Fruit fly (Drosophila melanogaster) S2 (cell line): ENCODE data around the gene CG31538.

Experiments used
- CG8478 ChIP-seq: fragments of >200 bp; optimal IDR thresholded peaks from 2 replicates; lab custom pipeline; 2018
- CTCF ChIP-seq, 2 experiments: fragments of >200 bp; optimal IDR thresholded peaks; 2 replicates each; lab custom pipeline; 2018

The CG31538 gene

dm6 chr3R:5280380-5280779, 2.7 kb upstream of the CG31538 start:
- TF ChIP-seq CG8478 (lab: Kevin White, UChicago) (no peak), CTCF (optimal IDR thresholded peaks at IDR 0.05; lab: Kevin White, UChicago) (no peak)

DNA sequence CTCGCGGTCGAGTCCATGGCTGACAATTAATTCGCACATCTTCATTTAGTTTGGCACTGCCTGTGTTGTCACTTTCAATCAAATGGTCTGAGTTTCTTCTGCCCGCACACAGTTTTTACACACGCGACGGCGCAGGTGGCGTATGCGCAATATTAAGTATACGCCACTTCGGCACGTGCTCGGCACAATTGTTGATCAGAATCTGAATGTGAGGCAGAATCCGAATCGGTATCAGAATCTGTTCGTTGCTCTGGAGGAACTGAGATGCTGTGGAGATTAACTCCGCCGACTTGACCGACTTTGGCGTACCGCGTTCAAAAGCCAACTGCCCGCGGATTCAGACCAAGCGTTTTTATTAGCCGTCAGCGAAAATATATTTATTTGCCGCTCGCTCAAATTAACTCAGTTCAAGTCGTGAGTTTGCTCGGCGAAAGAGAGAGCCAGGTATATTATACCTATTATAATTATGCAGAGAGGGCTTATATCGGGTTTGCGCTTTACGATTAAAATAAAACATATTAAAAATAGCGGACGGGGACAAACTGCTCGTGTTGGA, 2.1 kb upstream of the CG31538 start:
- TF ChIP-seq CG8478 (lab: Kevin White, UChicago) (no peak), CTCF (optimal IDR thresholded peaks at IDR 0.05; lab: Kevin White, UChicago) (no peak)

- TF ChIP-seq CG8478 (lab: Kevin White, UChicago) (no peak), CTCF (optimal IDR thresholded peaks at IDR 0.05; lab: Kevin White, UChicago) (no peak)
Measured at dm6 chr3R:5278627-5279026, 992 bp upstream of the CG31538 start.

dm6 chr3R:5270806-5271205, 6.8 kb downstream of the CG31538 start:
- TF ChIP-seq CTCF (optimal IDR thresholded peaks at IDR 0.05; lab: Kevin White, UChicago) (no peak), CG8478 (lab: Kevin White, UChicago) (no peak)

DNA sequence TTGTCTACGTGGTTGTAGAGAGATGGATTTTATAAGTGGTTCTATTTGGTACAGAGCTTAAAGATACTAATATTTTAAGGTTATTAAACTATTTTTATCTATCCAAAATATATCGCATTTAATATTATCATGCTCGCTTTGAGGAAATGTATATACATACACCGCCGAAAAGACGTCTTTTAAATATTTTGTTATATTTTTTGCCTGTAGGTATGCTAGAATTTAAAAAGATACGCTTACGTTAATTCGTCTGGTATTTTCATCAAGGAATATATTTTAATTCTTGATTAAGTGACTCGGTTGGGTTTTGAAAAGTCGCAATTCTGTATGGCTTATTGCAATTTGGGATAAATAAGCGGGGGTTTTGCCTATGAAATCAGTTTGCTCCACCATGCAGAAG, 9.1 kb downstream of the CG31538 start:
- no peak for TF ChIP-seq CTCF (optimal IDR thresholded peaks at IDR 0.05; lab: Kevin White, UChicago)
- TF ChIP-seq CG8478 (lab: Kevin White, UChicago) = no peak

dm6 chr3R:5266282-5266681, 11.4 kb downstream of the CG31538 start:
- TF ChIP-seq CTCF (optimal IDR thresholded peaks at IDR 0.05; lab: Kevin White, UChicago) (no peak), CG8478 (lab: Kevin White, UChicago) (no peak)

dm6 chr3R:5264251-5265098, 13.2 kb downstream of the CG31538 start:
- TF ChIP-seq CG8478 (lab: Kevin White, UChicago) = no peak
- no peak for TF ChIP-seq CTCF (optimal IDR thresholded peaks at IDR 0.05; lab: Kevin White, UChicago)

dm6 chr3R:5263311-5264250, 14.1 kb downstream of the CG31538 start:
- TF ChIP-seq CG8478 (lab: Kevin White, UChicago) (no peak), CTCF (optimal IDR thresholded peaks at IDR 0.05; lab: Kevin White, UChicago) (no peak)

DNA sequence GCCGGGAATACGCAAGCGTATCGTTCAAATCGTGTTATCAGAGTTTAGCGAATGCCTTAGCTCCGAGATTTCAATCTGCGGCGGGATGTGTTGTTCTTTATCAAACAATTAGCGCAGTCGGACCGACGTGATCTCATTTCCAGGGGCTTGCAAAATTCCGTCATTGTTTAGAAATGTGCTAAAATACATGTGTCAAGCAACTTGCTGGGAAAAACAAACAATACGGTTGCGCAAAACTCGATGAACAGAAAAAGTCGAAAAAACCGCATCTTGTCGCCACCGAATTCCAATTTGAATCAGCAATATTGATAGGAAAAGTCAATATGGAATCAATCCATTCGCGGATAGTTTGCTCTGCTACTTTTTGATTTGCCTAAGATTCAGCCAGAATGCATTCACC, 15.0 kb downstream of the CG31538 start, which contains the start of gene Tim17a2:
Gene Tim17a2, minus strand, starts transcription at position 101 of the 400 bp plus-strand sequence.
- TF ChIP-seq CTCF (optimal IDR thresholded peaks at IDR 0.05; lab: Kevin White, UChicago) = no peak
- TF ChIP-seq CG8478 (lab: Kevin White, UChicago) = no peak

DNA sequence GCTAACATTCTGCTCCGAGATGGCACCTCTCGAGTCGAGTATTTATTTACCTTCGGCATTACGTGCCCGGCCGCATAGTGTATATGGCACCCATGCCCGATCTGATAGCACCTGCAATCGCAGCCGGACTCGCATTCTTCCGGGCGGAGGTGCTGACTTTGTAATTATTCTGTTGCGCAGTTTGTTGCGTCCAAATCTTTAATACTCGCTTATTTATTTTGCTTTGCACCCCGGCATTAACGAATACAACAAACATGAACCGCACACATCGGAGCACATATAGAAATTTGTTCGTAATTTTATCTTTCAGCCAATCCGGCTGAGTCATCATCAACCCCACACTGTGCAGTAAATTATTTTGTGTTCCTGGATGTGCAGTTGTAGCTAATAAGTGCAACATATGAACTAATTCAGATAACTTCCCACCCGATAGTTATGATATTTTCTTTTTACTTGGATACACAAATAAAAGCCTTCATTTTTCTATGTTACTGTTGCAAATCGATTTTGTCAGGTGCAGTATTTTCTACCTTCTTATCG, 15.6 kb downstream of the CG31538 start:
- TF ChIP-seq CG8478 (lab: Kevin White, UChicago) = no peak

DNA sequence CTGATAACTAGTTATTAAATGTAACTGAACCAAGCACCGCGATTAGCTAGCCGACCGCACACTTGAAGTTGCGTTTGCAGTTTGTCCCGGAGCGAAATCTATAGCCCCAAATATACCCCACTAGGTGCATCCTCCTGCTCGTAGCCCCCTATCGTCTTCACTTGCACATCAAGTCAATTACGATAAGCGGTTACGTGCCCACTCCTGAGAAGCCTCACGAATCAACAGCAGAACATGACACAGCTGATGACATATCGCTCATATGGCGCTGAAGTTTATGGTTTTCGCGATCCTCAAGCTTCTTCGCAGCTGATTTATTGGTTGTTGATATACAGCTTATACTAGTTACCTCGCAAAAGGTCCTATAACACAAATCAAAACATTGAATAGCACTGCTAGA, 16.4 kb downstream of the CG31538 start:
- TF ChIP-seq CTCF (optimal IDR thresholded peaks at IDR 0.05; lab: Kevin White, UChicago) = no peak
- TF ChIP-seq CG8478 (lab: Kevin White, UChicago) = no peak

DNA sequence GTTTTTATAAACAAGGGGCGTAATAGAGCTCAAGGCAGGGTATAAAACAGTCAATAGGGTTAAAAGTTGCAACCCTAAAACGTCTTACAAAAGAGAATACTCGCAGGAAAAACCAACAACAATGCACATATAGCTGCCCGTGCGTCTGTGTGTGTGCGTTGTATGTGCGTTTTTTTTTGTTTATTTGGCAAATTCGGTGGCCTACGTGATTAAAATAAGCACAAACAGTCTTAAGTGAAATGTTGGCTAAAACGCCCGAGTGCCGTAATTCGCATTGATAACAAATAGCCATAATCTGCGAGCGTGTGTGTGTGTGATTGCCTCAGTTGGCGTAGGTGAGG, 20.5 kb downstream of the CG31538 start:
- TF ChIP-seq CTCF (optimal IDR thresholded peaks at IDR 0.05; lab: Kevin White, UChicago) (no peak), CG8478 (lab: Kevin White, UChicago) (no peak)

DNA sequence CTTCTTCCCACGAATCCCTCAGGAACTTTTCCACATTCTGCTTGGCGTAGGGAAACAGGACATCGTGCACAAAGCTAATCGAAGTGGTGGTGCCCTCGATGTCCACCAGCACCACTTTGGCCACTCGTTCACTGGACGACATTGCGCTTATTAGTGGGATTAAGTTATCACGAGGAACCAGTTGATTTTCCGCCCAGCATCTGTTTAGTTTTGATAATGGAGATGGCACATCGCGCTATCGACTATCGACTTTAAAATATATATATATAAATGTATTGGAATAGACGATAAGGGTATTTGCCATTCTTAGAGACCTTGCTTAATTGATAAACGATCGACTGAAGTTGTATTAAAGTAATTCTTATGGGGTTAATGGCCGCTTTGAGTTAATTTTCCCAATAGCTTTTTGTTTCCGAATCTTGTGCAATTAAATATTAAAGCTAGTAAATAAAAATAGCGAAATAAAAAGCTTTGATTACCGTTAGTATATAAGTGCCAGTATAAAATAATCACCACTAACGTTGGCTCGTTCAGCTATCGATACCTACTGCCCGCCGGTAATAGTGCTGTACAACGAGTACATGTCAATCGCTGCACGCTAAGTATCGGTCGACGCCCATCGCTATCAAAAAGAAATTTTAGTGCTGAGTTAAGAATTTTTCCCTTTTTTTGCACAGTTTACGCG, 21.0 kb downstream of the CG31538 start, which contains the start of the genes Enoph and Hph:
Gene Enoph, minus strand, starts transcription at position 220 of the 685 bp plus-strand sequence.
Gene Hph, plus strand, starts transcription at position 576 of the 685 bp plus-strand sequence.
- TF ChIP-seq CG8478 (lab: Kevin White, UChicago) (no peak), CTCF (optimal IDR thresholded peaks at IDR 0.05; lab: Kevin White, UChicago) (no peak)

DNA sequence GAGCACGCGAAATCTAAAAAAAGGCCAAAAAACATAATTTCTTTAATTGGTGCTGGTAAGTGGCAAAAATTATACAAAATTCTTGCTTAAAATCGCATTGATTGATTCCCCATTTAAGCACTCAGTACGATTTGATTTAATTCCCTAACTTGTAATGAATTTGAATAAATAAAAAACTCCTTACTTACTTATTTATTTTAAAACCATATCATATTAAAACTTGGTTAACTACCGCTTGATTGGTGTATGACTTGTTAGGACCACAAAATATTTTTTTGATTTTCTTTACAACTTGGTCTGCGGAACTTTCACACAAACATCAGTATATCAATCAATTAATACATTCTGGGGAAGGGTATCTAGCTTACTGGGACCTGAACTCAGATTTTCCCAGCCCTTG, 24.8 kb downstream of the CG31538 start, which contains the start of gene CG1113:
Gene CG1113, plus strand, starts transcription at position 301 of the 400 bp plus-strand sequence.
- TF ChIP-seq CG8478 (lab: Kevin White, UChicago) = no peak
- TF ChIP-seq CTCF (optimal IDR thresholded peaks at IDR 0.05; lab: Kevin White, UChicago) = no peak
